Fruit fly (Drosophila melanogaster) whole organism, embryonic: Measurements from ENCODE around the gene CG10970.

Experiments
- Bgb ChIP-seq: fragments of 200-800 bp; sonication (Bioruptor generic); IDR thresholded peaks from 2 replicates; pipeline ENCODE4 v1.3.6; 2022; ENCODE audit warnings: missing biosample characterization, missing genetic modification characterization; ENCODE audit not compliant: partially characterized antibody
- CG11456 ChIP-seq: fragments of 200-800 bp; sonication (Bioruptor generic); IDR thresholded peaks from 3 replicates; pipeline ENCODE4 v1.3.6; 2022; ENCODE audit warnings: missing biosample characterization, missing genetic modification characterization
- CG13287 ChIP-seq: fragments of 200-800 bp; sonication (Bioruptor generic); IDR thresholded peaks from 2 replicates; pipeline ENCODE4 v1.3.6; 2022; ENCODE audit warnings: missing biosample characterization, missing genetic modification characterization; ENCODE audit not compliant: partially characterized antibody
- CG14860 ChIP-seq: fragments of 200-800 bp; sonication (Bioruptor generic); IDR thresholded peaks from 3 replicates; pipeline ENCODE4 v1.3.6; 2022; ENCODE audit warnings: missing biosample characterization, missing genetic modification characterization; ENCODE audit not compliant: partially characterized antibody
- CG16813 ChIP-seq: fragments of 200-800 bp; sonication (Bioruptor generic); IDR thresholded peaks from 3 replicates; pipeline ENCODE4 v1.3.6; 2022; ENCODE audit warnings: missing biosample characterization, missing genetic modification characterization; ENCODE audit not compliant: partially characterized antibody
- CG17912 ChIP-seq: fragments of 200-800 bp; sonication (Bioruptor generic); optimal IDR thresholded peaks from 2 replicates; lab custom pipeline; 2018; ENCODE audit warnings: missing biosample characterization, mild to moderate bottlenecking, missing genetic modification characterization
- CG2712 ChIP-seq: fragments of 200-800 bp; optimal IDR thresholded peaks from 3 replicates; lab custom pipeline; 2019; ENCODE audit warnings: missing biosample characterization, mild to moderate bottlenecking, missing genetic modification characterization, moderate library complexity
- CG6791 ChIP-seq: fragments of 200-800 bp; sonication (Bioruptor generic); IDR thresholded peaks from 3 replicates; pipeline ENCODE4 v1.3.6; 2022; ENCODE audit warnings: missing biosample characterization, missing genetic modification characterization; ENCODE audit not compliant: partially characterized antibody
- CG7963 ChIP-seq: fragments of 200-800 bp; sonication (Bioruptor generic); IDR thresholded peaks from 3 replicates; pipeline ENCODE4 v1.3.6; 2022; ENCODE audit warnings: missing biosample characterization, missing genetic modification characterization; ENCODE audit not compliant: partially characterized antibody
- Dll ChIP-seq: fragments of 200-800 bp; sonication (Bioruptor generic); IDR thresholded peaks from 4 replicates; pipeline ENCODE4 v1.3.6; 2022; ENCODE audit warnings: missing biosample characterization, missing genetic modification characterization; ENCODE audit not compliant: partially characterized antibody
- Doc3 ChIP-seq: fragments of 200-800 bp; sonication (Bioruptor generic); IDR thresholded peaks from 3 replicates; pipeline ENCODE4 v1.3.6; 2022; ENCODE audit warnings: missing biosample characterization, missing genetic modification characterization; ENCODE audit not compliant: partially characterized antibody
- Dref ChIP-seq: fragments of 200-800 bp; sonication (Bioruptor generic); IDR thresholded peaks from 2 replicates; pipeline ENCODE4 v1.3.6; 2022; ENCODE audit warnings: missing biosample characterization, missing genetic modification characterization
- E2f2 ChIP-seq: fragments of 200-800 bp; sonication (Bioruptor generic); IDR thresholded peaks from 2 replicates; pipeline ENCODE4 v1.3.6; 2022; ENCODE audit warnings: missing biosample characterization, missing genetic modification characterization
- HLH4C ChIP-seq: fragments of 200-800 bp; sonication (Bioruptor generic); IDR thresholded peaks from 3 replicates; pipeline ENCODE4 v1.3.6; 2022; ENCODE audit warnings: missing biosample characterization, missing genetic modification characterization; ENCODE audit not compliant: partially characterized antibody
- HmgD ChIP-seq: fragments of 200-800 bp; sonication (Bioruptor generic); optimal IDR thresholded peaks from 3 replicates; lab custom pipeline; 2016; ENCODE audit warnings: missing biosample characterization, missing genetic modification characterization
- MBD-R2 ChIP-seq: fragments of 200-800 bp; sonication (Bioruptor generic); IDR thresholded peaks from 2 replicates; pipeline ENCODE4 v1.3.6; 2022; ENCODE audit warnings: missing biosample characterization, missing genetic modification characterization
- Med ChIP-seq: fragments of 200-800 bp; sonication (Bioruptor generic); peaks from one replicate; lab custom pipeline; 2016; ENCODE audit warnings: missing biosample characterization, missing genetic modification characterization, mild to moderate bottlenecking, inconsistent platforms, moderate library complexity
- Neu2 ChIP-seq: fragments of 200-800 bp; sonication (Bioruptor generic); optimal IDR thresholded peaks from 3 replicates; lab custom pipeline; 2016; ENCODE audit warnings: missing biosample characterization, missing genetic modification characterization, borderline replicate concordance
- Oaz ChIP-seq: fragments of 200-800 bp; sonication (Bioruptor generic); IDR thresholded peaks from 2 replicates; pipeline ENCODE4 v1.3.6; 2022; ENCODE audit warnings: missing biosample characterization, missing genetic modification characterization
- Opbp ChIP-seq: fragments of 200-800 bp; sonication (Bioruptor generic); IDR thresholded peaks from 3 replicates; pipeline ENCODE4 v1.3.6; 2022; ENCODE audit warnings: missing biosample characterization, missing genetic modification characterization; ENCODE audit not compliant: partially characterized antibody
- Pdp1 ChIP-seq, 2 experiments: fragments of 200-800 bp; sonication (Bioruptor generic); optimal IDR thresholded peaks; 3 replicates each; lab custom pipeline; 2016; ENCODE audit warnings: missing biosample characterization in 2 of 2, missing genetic modification characterization in 2 of 2, mild to moderate bottlenecking in 1 of 2, moderate library complexity in 1 of 2
- Scr ChIP-seq: fragments of 200-800 bp; sonication (Bioruptor generic); IDR thresholded peaks from 2 replicates; pipeline ENCODE4 v1.3.6; 2022; ENCODE audit warnings: missing biosample characterization, missing genetic modification characterization; ENCODE audit not compliant: partially characterized antibody
- Sry-δ ChIP-seq: fragments of 200-800 bp; sonication (Bioruptor generic); optimal IDR thresholded peaks from 2 replicates; lab custom pipeline; 2016; ENCODE audit warnings: missing biosample characterization, missing genetic modification characterization
- al ChIP-seq: fragments of 200-800 bp; sonication (Bioruptor generic); IDR thresholded peaks from 2 replicates; pipeline ENCODE4 v1.3.6; 2022; ENCODE audit warnings: missing biosample characterization, missing genetic modification characterization
- amos ChIP-seq: fragments of 200-800 bp; sonication (Bioruptor generic); IDR thresholded peaks from 2 replicates; pipeline ENCODE4 v1.3.6; 2022; ENCODE audit warnings: missing biosample characterization, missing genetic modification characterization; ENCODE audit not compliant: partially characterized antibody
- bbx ChIP-seq: fragments of 200-800 bp; sonication (Bioruptor generic); IDR thresholded peaks from 2 replicates; pipeline ENCODE4 v1.3.6; 2022; ENCODE audit warnings: missing biosample characterization, missing genetic modification characterization; ENCODE audit not compliant: partially characterized antibody
- grn ChIP-seq: fragments of 200-800 bp; sonication (Bioruptor generic); optimal IDR thresholded peaks from 3 replicates; lab custom pipeline; 2017; ENCODE audit warnings: missing biosample characterization, missing genetic modification characterization
- ham ChIP-seq: fragments of 200-800 bp; sonication (Bioruptor generic); IDR thresholded peaks from 2 replicates; pipeline ENCODE4 v1.3.6; 2022; ENCODE audit warnings: missing biosample characterization, missing genetic modification characterization
- hb ChIP-seq: fragments of 200-800 bp; sonication (Bioruptor generic); IDR thresholded peaks from 3 replicates; pipeline ENCODE4 v1.3.6; 2022; ENCODE audit warnings: missing biosample characterization, missing genetic modification characterization; ENCODE audit not compliant: partially characterized antibody
- inv ChIP-seq: fragments of 200-800 bp; sonication (Bioruptor generic); IDR thresholded peaks from 2 replicates; pipeline ENCODE4 v1.3.6; 2022; ENCODE audit warnings: missing biosample characterization, missing genetic modification characterization; ENCODE audit not compliant: partially characterized antibody
- knrl ChIP-seq: fragments of 200-800 bp; sonication (Bioruptor generic); IDR thresholded peaks from 3 replicates; pipeline ENCODE4 v1.3.6; 2022; ENCODE audit warnings: missing biosample characterization, missing genetic modification characterization; ENCODE audit not compliant: partially characterized antibody
- lov ChIP-seq, 2 experiments: fragments of 200-800 bp in 1 of 2; fragments of >200 bp in 1 of 2; sonication (Bioruptor generic) in 1 of 2; IDR thresholded peaks in 1 of 2; optimal IDR thresholded peaks in 1 of 2; 2 replicates in 1 of 2; 3 replicates in 1 of 2; pipeline versions ENCODE4 v1.3.6 to Lab custom; 2017 to 2022; ENCODE audit warnings: missing biosample characterization in 1 of 2, missing genetic modification characterization in 1 of 2
- nerfin-2 ChIP-seq: fragments of 200-800 bp; sonication (Bioruptor generic); IDR thresholded peaks from 2 replicates; pipeline ENCODE4 v1.3.6; 2022; ENCODE audit warnings: missing biosample characterization, missing genetic modification characterization; ENCODE audit not compliant: partially characterized antibody
- nom ChIP-seq: fragments of 200-800 bp; sonication (Bioruptor generic); optimal IDR thresholded peaks from 2 replicates; lab custom pipeline; 2017; ENCODE audit warnings: missing biosample characterization, missing genetic modification characterization, mild to moderate bottlenecking, moderate library complexity, missing genetic modification reagents
- pzg ChIP-seq: fragments of 200-800 bp; sonication (Bioruptor generic); optimal IDR thresholded peaks from 3 replicates; lab custom pipeline; 2018; ENCODE audit warnings: missing biosample characterization, mild to moderate bottlenecking, missing genetic modification characterization, moderate library complexity
- repo ChIP-seq: fragments of 200-800 bp; sonication (Bioruptor generic); optimal IDR thresholded peaks from 2 replicates; lab custom pipeline; 2016; ENCODE audit warnings: missing biosample characterization, missing genetic modification characterization
- row ChIP-seq: fragments of 200-800 bp; sonication (Bioruptor generic); IDR thresholded peaks from 3 replicates; pipeline ENCODE4 v1.3.6; 2022; ENCODE audit warnings: missing biosample characterization, missing genetic modification characterization
- slbo ChIP-seq: fragments of 200-800 bp; sonication (Bioruptor generic); IDR thresholded peaks from 2 replicates; pipeline ENCODE4 v1.3.6; 2022; ENCODE audit warnings: missing biosample characterization, missing genetic modification characterization
- sug ChIP-seq: fragments of 200-800 bp; optimal IDR thresholded peaks from 2 replicates; lab custom pipeline; 2019; ENCODE audit warnings: missing biosample characterization, mild to moderate bottlenecking, missing genetic modification characterization, moderate library complexity
- tna ChIP-seq: fragments of 200-800 bp; sonication (Bioruptor generic); IDR thresholded peaks from 2 replicates; pipeline ENCODE4 v1.3.6; 2022; ENCODE audit warnings: missing biosample characterization, missing genetic modification characterization; ENCODE audit not compliant: partially characterized antibody
- tup ChIP-seq: fragments of 200-800 bp; sonication (Bioruptor generic); optimal IDR thresholded peaks from 2 replicates; lab custom pipeline; 2016; ENCODE audit warnings: missing biosample characterization, mild to moderate bottlenecking, missing genetic modification characterization, moderate library complexity
- unc-4 ChIP-seq: fragments of 200-800 bp; sonication (Bioruptor generic); IDR thresholded peaks from 2 replicates; pipeline ENCODE4 v1.3.6; 2022; ENCODE audit warnings: missing biosample characterization, missing genetic modification characterization; ENCODE audit not compliant: partially characterized antibody
- vnd ChIP-seq: fragments of 200-800 bp; sonication (Bioruptor generic); IDR thresholded peaks from 3 replicates; pipeline ENCODE4 v1.3.6; 2022; ENCODE audit warnings: missing biosample characterization, missing genetic modification characterization; ENCODE audit not compliant: partially characterized antibody
- zfh1 ChIP-seq: fragments of 200-800 bp; sonication (Bioruptor generic); IDR thresholded peaks from 3 replicates; pipeline ENCODE4 v1.3.6; 2022; ENCODE audit warnings: missing biosample characterization, missing genetic modification characterization

The CG10970 gene

DNA sequence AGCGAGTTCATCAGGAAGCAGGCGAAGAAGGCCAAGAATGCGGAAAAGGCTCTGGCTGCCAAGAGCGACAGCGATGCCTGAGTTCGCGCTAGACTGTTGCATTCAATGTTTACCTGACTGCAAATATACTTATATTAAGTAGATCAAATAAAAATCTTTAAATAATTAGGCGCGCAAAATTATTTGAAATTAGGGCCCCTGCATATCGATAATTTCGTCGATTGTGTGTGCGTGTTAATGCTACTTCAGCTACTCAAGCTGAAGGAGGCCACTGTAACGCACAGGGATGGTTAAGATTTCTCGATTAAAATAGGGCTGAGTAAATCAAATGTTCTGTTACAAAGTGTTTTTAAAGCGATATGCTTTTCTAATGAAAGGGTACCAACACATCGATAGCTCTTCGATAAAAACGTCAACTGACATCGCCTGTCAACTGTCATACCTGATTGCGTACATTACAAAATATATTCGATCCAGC lies 15.5 kb upstream of the CG10970 start, which contains the start of gene CG32706:
Gene CG32706 (plus strand): TSS at position 428 of the 478 bp plus-strand sequence.
- TF ChIP-seq bbx (GFP tag; lab: Robert Waterston, UW) = peak; percentile 52; the same call in 1 of the 2 replicates
- 0 out of 3 replicates have a peak, but pooled peaks have one; percentile 43 for TF ChIP-seq CG7963 (GFP tag; lab: Robert Waterston, UW)
- peak; percentile 68 for TF ChIP-seq Dref
- TF ChIP-seq inv (GFP tag; lab: Robert Waterston, UW) = peak; percentile 32; the same call in 1 of the 2 replicates
- peak; percentile 68; the same call in 2 of the 3 replicates for TF ChIP-seq CG6791
- TF ChIP-seq amos (GFP tag; lab: Robert Waterston, UW) = peak; percentile 38; the same call in 1 of the 2 replicates
- TF ChIP-seq Dll (GFP tag; lab: Robert Waterston, UW) = peak; percentile 60; the same call in 2 of the 4 replicates
- TF ChIP-seq knrl (GFP tag; lab: Robert Waterston, UW) = peak; percentile 30; the same call in 1 of the 3 replicates
- peak; percentile 57; the same call in 2 of the 3 replicates for TF ChIP-seq hb (GFP tag; lab: Robert Waterston, UW)
- TF ChIP-seq tna (GFP tag; lab: Robert Waterston, UW) = peak; percentile 19; the same call in 1 of the 2 replicates
- TF ChIP-seq Opbp (GFP tag; lab: Robert Waterston, UW) = peak; percentile 54; the same call in 2 of the 3 replicates
- TF ChIP-seq CG16813 (GFP tag; lab: Robert Waterston, UW) = peak; percentile 61
- peak; percentile 41; the same call in 1 of the 3 replicates for TF ChIP-seq CG14860 (GFP tag; lab: Robert Waterston, UW)
- TF ChIP-seq CG13287 = peak; percentile 53
- TF ChIP-seq HLH4C (GFP tag; lab: Robert Waterston, UW) = peak; percentile 72
- TF ChIP-seq E2f2 = peak; percentile 78
- peak; percentile 45; the same call in 1 of the 2 replicates for TF ChIP-seq unc-4 (GFP tag; lab: Robert Waterston, UW)
- TF ChIP-seq Scr (GFP tag; lab: Robert Waterston, UW) = peak; percentile 58
- 0 out of 3 replicates have a peak, but pooled peaks have one; percentile 9 for TF ChIP-seq row (GFP tag; lab: Robert Waterston, UW)
- TF ChIP-seq vnd (GFP tag; lab: Robert Waterston, UW) = peak; percentile 51; the same call in 1 of the 3 replicates
- TF ChIP-seq Sry-δ (GFP tag; lab: Kevin White, UChicago) = peak; percentile 23
- peak; percentile 54; the same call in 1 of the 2 replicates for TF ChIP-seq Bgb
- peak; percentile 44; the same call in 1 of the 2 replicates for TF ChIP-seq nerfin-2

DNA sequence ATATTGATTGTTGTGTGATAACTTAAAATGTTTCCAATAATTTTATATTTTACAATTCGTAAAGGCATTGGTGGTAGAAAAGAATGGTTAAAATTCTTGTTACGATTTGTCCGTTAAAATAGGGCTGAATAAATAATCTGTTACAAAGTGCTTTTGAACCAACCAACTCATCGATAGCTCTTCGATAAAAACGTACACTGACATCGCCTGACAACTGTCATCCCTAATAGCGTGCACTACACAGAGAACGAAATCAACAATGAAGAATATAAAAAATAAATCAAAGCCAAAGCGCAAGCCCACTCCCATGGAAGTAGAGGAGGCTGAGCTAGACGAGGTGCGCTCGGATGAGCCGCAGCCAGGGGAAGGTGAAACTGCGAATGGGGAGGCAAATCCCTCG lies 14.5 kb upstream of the CG10970 start, which contains the start of gene CG32708:
Gene CG32708 (plus strand): TSS at position 207 of the 400 bp plus-strand sequence.
- TF ChIP-seq tup (GFP tag; lab: Kevin White, UChicago) (no peak), Pdp1 (GFP tag; optimal IDR thresholded peaks at IDR 0.05; lab: Kevin White, UChicago) (peak in 1 of 2 experiments; percentile 28), amos (GFP tag; lab: Robert Waterston, UW) (peak; percentile 76), Doc3 (GFP tag; lab: Robert Waterston, UW) (peak; percentile 53; the same call in 2 of the 3 replicates), MBD-R2 (GFP tag; lab: Robert Waterston, UW) (peak; percentile 65), HmgD (GFP tag; lab: Kevin White, UChicago) (no peak), ham (GFP tag; lab: Robert Waterston, UW) (no peak), slbo (GFP tag; lab: Robert Waterston, UW) (0 out of 2 replicates have a peak, but pooled peaks have one; percentile 18), Dll (GFP tag; lab: Robert Waterston, UW) (peak; percentile 75), Oaz (GFP tag; lab: Robert Waterston, UW) (no peak), Sry-δ (GFP tag; lab: Kevin White, UChicago) (peak; percentile 86), CG2712 (tag; lab: Kevin White, UChicago) (peak; percentile 4), al (no peak), grn (GFP tag; lab: Kevin White, UChicago) (no peak), Bgb (peak; percentile 75), CG11456 (no peak), lov (optimal IDR thresholded peaks at IDR 0.05; lab: Kevin White, UChicago) (no peak), lov (GFP tag; IDR thresholded peaks at IDR 0.05; lab: Robert Waterston, UW) (no peak), Neu2 (no peak), nom (GFP tag; lab: Kevin White, UChicago) (peak; percentile 16), repo (GFP tag; lab: Kevin White, UChicago) (no peak), zfh1 (GFP tag; lab: Robert Waterston, UW) (no peak), sug (tag; lab: Kevin White, UChicago) (peak; percentile 2), CG17912 (GFP tag; lab: Kevin White, UChicago) (no peak), pzg (GFP tag; lab: Kevin White, UChicago) (peak; percentile 59), Med (GFP tag; lab: Kevin White, UChicago) (peak; percentile 70)
